Fruit fly (Drosophila melanogaster): ENCODE data around the gene Tcs6.

DNA sequence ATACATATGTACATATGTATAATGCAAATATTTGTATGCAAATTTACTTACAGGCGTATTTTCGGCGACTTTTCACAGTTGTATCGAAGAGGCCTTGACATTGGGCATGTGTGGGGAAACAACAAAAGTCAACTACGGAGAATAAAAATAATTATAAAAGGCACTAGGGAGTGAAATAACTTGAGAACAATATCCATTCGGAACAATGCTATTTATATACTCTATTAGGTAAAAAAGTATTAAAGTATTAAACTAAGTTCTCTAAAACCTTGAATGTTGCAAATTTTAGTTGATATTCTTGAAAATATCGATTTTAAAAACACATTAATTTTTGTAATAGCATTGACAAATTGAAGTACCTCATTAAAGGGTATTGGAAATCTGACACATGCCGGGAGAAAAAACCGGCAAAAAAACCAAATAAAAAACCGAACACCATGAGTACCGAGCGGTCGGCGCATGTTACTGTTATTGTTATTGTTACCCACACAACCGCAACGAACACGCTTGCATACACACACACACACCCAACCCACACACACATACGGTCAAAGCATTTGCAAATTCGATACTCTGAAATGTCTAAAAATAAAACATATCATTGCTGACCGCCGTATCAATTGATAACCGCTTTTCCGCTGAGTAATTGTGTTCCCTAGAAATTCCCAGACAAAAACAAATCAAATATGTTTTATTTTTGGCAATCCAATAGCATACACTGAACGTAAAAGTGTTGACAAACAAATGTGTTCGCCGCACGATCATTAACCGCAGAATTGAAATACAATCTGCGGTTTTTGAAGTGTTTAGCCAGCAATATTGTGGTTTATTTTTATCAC is 46.5 kb upstream of the Tcs6 start:
- no peak for TF ChIP-seq h (optimal IDR thresholded peaks at IDR 0.05)
- TF ChIP-seq psq (optimal IDR thresholded peaks at IDR 0.05) = no peak
- TF ChIP-seq Sin3A (optimal IDR thresholded peaks at IDR 0.05) = no peak
